Worm (Caenorhabditis elegans) whole organism, L2 larva: ENCODE data around the gene Y68A4A.10.

Source experiments
- F13H6.1 ChIP-seq: sonication (generic microtip); optimal IDR thresholded peaks from 2 replicates; lab custom pipeline; 2016; ENCODE audit warnings: missing genetic modification characterization, missing compliant biosample characterization
- R02D3.7 ChIP-seq: fragments of 150-350 bp; optimal IDR thresholded peaks from 2 replicates; lab custom pipeline; 2014; ENCODE audit warnings: missing biosample characterization, missing genetic modification characterization
- Y55F3AM.14 ChIP-seq: fragments of 200-800 bp; sonication (Bioruptor generic); optimal IDR thresholded peaks from 2 replicates; lab custom pipeline; 2018; ENCODE audit warnings: mild to moderate bottlenecking, missing genetic modification characterization, missing compliant biosample characterization
- ZK546.5 ChIP-seq: sonication (generic microtip); optimal IDR thresholded peaks from 2 replicates; lab custom pipeline; 2017; ENCODE audit warnings: missing biosample characterization, missing genetic modification characterization
- ama-1 ChIP-seq: fragments of 150-350 bp; optimal IDR thresholded peaks from 2 replicates; lab custom pipeline; 2018; ENCODE audit warnings: inconsistent platforms
- blmp-1 ChIP-seq: sonication (generic microtip); optimal IDR thresholded peaks from 2 replicates; lab custom pipeline; 2017; ENCODE audit warnings: missing genetic modification characterization, mild to moderate bottlenecking, missing compliant biosample characterization, antibody characterized with exemption, moderate library complexity; ENCODE audit not compliant: insufficient read depth
- ceh-16 ChIP-seq: fragments of 150-350 bp; optimal IDR thresholded peaks from 2 replicates; lab custom pipeline; 2014; ENCODE audit warnings: missing biosample characterization, missing genetic modification characterization
- ceh-82 ChIP-seq: fragments of 150-350 bp; optimal IDR thresholded peaks from 2 replicates; lab custom pipeline; 2014; ENCODE audit warnings: missing biosample characterization, missing genetic modification characterization
- crh-2 ChIP-seq: sonication (generic microtip); optimal IDR thresholded peaks from 2 replicates; lab custom pipeline; 2017; ENCODE audit warnings: missing biosample characterization, missing genetic modification characterization
- dmd-4 ChIP-seq: sonication (generic microtip); optimal IDR thresholded peaks from 2 replicates; lab custom pipeline; 2017; ENCODE audit warnings: missing biosample characterization, missing genetic modification characterization
- egl-27 ChIP-seq: sonication (generic microtip); optimal IDR thresholded peaks from 3 replicates; lab custom pipeline; 2017; ENCODE audit warnings: missing biosample characterization, missing genetic modification reagents, missing genetic modification characterization
- elt-1 ChIP-seq: fragments of 150-350 bp; optimal IDR thresholded peaks from 2 replicates; lab custom pipeline; 2014; ENCODE audit warnings: missing biosample characterization, missing genetic modification characterization
- elt-3 ChIP-seq: sonication (generic microtip); optimal IDR thresholded peaks from 2 replicates; lab custom pipeline; 2017; ENCODE audit warnings: missing biosample characterization, missing genetic modification characterization
- fos-1 ChIP-seq: fragments of 150-350 bp; optimal IDR thresholded peaks from 2 replicates; lab custom pipeline; 2014; ENCODE audit warnings: missing biosample characterization, missing genetic modification characterization
- lin-11 ChIP-seq: fragments of 150-350 bp; sonication (generic microtip); optimal IDR thresholded peaks from 2 replicates; lab custom pipeline; 2014; ENCODE audit warnings: missing biosample characterization, missing genetic modification characterization, inconsistent platforms, mixed read lengths
- lin-13 ChIP-seq: fragments of 150-350 bp; optimal IDR thresholded peaks from 2 replicates; lab custom pipeline; 2014; ENCODE audit warnings: missing biosample characterization, missing genetic modification reagents, missing genetic modification characterization
- lin-39 ChIP-seq: fragments of 150-350 bp; optimal IDR thresholded peaks from 2 replicates; lab custom pipeline; 2014; ENCODE audit warnings: missing biosample characterization, missing genetic modification reagents, missing genetic modification characterization
- lsy-2 ChIP-seq, 2 experiments: fragments of 150-350 bp in 1 of 2; sonication (generic microtip) in 1 of 2; optimal IDR thresholded peaks; 2 replicates each; lab custom pipeline; 2014 to 2017; ENCODE audit warnings: missing biosample characterization in 2 of 2, missing genetic modification characterization in 2 of 2
- mab-5 ChIP-seq: fragments of 150-350 bp; optimal IDR thresholded peaks from 2 replicates; lab custom pipeline; 2014; ENCODE audit warnings: missing biosample characterization, missing genetic modification characterization
- mbf-1 ChIP-seq: sonication (generic microtip); optimal IDR thresholded peaks from 2 replicates; lab custom pipeline; 2017; ENCODE audit warnings: missing biosample characterization, missing genetic modification characterization
- nhr-10 ChIP-seq: sonication (generic microtip); optimal IDR thresholded peaks from 2 replicates; lab custom pipeline; 2017; ENCODE audit warnings: missing biosample characterization, missing genetic modification characterization
- nhr-11 ChIP-seq: fragments of 150-350 bp; optimal IDR thresholded peaks from 2 replicates; lab custom pipeline; 2014; ENCODE audit warnings: missing biosample characterization, missing genetic modification characterization
- nhr-129 ChIP-seq: fragments of 150-350 bp; optimal IDR thresholded peaks from 2 replicates; lab custom pipeline; 2014; ENCODE audit warnings: missing biosample characterization, missing genetic modification characterization
- nhr-21 ChIP-seq: fragments of 150-350 bp; optimal IDR thresholded peaks from 2 replicates; lab custom pipeline; 2014; ENCODE audit warnings: missing biosample characterization, missing genetic modification characterization
- nhr-23 ChIP-seq: fragments of 150-350 bp; optimal IDR thresholded peaks from 2 replicates; lab custom pipeline; 2014; ENCODE audit warnings: missing biosample characterization, missing genetic modification reagents, missing genetic modification characterization
- nhr-25 ChIP-seq: fragments of 150-350 bp; sonication (generic microtip); optimal IDR thresholded peaks from 3 replicates; lab custom pipeline; 2014; ENCODE audit warnings: missing biosample characterization, missing genetic modification characterization
- peb-1 ChIP-seq: fragments of 150-350 bp; optimal IDR thresholded peaks from 2 replicates; lab custom pipeline; 2014; ENCODE audit warnings: missing biosample characterization, missing genetic modification characterization
- sem-4 ChIP-seq: fragments of 150-350 bp; optimal IDR thresholded peaks from 2 replicates; lab custom pipeline; 2014; ENCODE audit warnings: missing biosample characterization, missing genetic modification reagents, missing genetic modification characterization
- snpc-4 ChIP-seq: fragments of 150-350 bp; optimal IDR thresholded peaks from 2 replicates; lab custom pipeline; 2014; ENCODE audit warnings: missing biosample characterization, missing genetic modification characterization
- unc-55 ChIP-seq: fragments of 150-350 bp; sonication (generic microtip); optimal IDR thresholded peaks from 3 replicates; lab custom pipeline; 2014; ENCODE audit warnings: missing biosample characterization, missing genetic modification reagents, missing genetic modification characterization
- unc-62 ChIP-seq: fragments of 150-350 bp; optimal IDR thresholded peaks from 2 replicates; lab custom pipeline; 2014; ENCODE audit warnings: missing biosample characterization, missing genetic modification reagents, missing genetic modification characterization
- ztf-1 ChIP-seq: fragments of 200-800 bp; sonication (Bioruptor generic); conservative IDR thresholded peaks from 2 replicates; pipeline ENCODE4 v1.3.6; 2022; ENCODE audit warnings: missing genetic modification characterization, missing compliant biosample characterization
- ztf-11 ChIP-seq: sonication (generic microtip); optimal IDR thresholded peaks from 2 replicates; lab custom pipeline; 2017; ENCODE audit warnings: missing biosample characterization, missing genetic modification characterization
- ztf-4 ChIP-seq: fragments of 150-350 bp; optimal IDR thresholded peaks from 2 replicates; lab custom pipeline; 2014; ENCODE audit warnings: missing biosample characterization, missing genetic modification characterization

Gene Y68A4A.10

ce11 chrV:17212743-17213142 is 10.8 kb downstream of the Y68A4A.10 start, which contains the start of gene srh-113:
srh-113 (plus strand) TSS chrV:17213043.
- TF ChIP-seq nhr-23 (tag; lab: Kevin White, UChicago) (no peak), blmp-1 (tag; lab: Kevin White, UChicago) (no peak)
- TF ChIP-seq, all 48 proteins: peak for 0

DNA sequence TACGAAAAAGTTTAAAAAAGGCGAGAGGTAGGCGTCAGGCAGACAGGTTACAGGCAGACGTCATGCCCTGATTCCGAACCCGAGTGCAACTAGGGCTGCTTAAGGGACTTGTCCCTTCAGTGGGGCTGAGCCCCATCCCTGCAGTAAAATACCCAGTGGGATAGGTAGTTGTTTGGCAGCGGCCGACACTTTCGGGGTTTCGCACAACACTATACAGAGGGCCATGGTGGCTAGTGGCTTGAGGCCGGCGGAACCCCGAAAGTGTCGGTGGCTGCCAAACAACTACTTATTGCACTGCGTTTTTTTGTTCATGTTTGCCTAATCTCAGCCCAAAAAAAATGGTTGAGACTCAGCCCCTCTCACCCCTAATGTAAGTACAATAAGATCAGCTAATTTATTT is 13.7 kb downstream of the Y68A4A.10 start:
- no peak for TF ChIP-seq Y55F3AM.14 (GFP tag; lab: Kevin White, UChicago)
- TF ChIP-seq nhr-10 (tag; lab: Kevin White, UChicago), result no peak
- TF ChIP-seq mbf-1 (tag; lab: Kevin White, UChicago), result no peak
- TF ChIP-seq fos-1 (tag; lab: Kevin White, UChicago), result no peak
- no peak for TF ChIP-seq sem-4 (tag; lab: Kevin White, UChicago)
- no peak for TF ChIP-seq unc-62 (GFP tag; lab: Kevin White, UChicago)
- TF ChIP-seq nhr-25, result no peak

ce11 chrV:17217690-17218089 is 15.7 kb downstream of the Y68A4A.10 start, which contains the start of gene srbc-62:
srbc-62 (plus strand) TSS chrV:17217990.
- TF ChIP-seq blmp-1 (tag; lab: Kevin White, UChicago), result no peak
- TF ChIP-seq ceh-16 (tag; lab: Kevin White, UChicago), result no peak
- TF ChIP-seq nhr-11 (tag; lab: Kevin White, UChicago), result no peak
- TF ChIP-seq Y55F3AM.14 (GFP tag; lab: Kevin White, UChicago), result no peak
- no peak for TF ChIP-seq unc-55 (GFP tag; lab: Kevin White, UChicago)
- TF ChIP-seq crh-2, result no peak
- no peak for TF ChIP-seq F13H6.1 (tag; lab: Kevin White, UChicago)
- TF ChIP-seq ceh-82 (tag; lab: Kevin White, UChicago), result no peak
- no peak for TF ChIP-seq snpc-4 (tag; lab: Kevin White, UChicago)
- TF ChIP-seq lin-13, result no peak
- TF ChIP-seq R02D3.7, result no peak
- no peak for TF ChIP-seq elt-1
- TF ChIP-seq egl-27 (tag; lab: Kevin White, UChicago), result no peak
- no peak for TF ChIP-seq nhr-21 (tag; lab: Kevin White, UChicago)
- TF ChIP-seq, all 48 proteins: peak for 0

ce11 chrV:17220345-17220744 is 18.4 kb downstream of the Y68A4A.10 start, which contains the start of gene srh-109:
srh-109 (minus strand) TSS chrV:17220445.
- TF ChIP-seq ztf-4 (tag; lab: Kevin White, UChicago) (no peak), sem-4 (tag; lab: Kevin White, UChicago) (no peak), lin-11 (tag; lab: Kevin White, UChicago) (no peak), nhr-21 (tag; lab: Kevin White, UChicago) (no peak), peb-1 (tag; lab: Kevin White, UChicago) (no peak), ama-1 (lab: Kevin White, UChicago) (no peak), dmd-4 (no peak), ztf-11 (tag; lab: Kevin White, UChicago) (no peak), elt-1 (no peak), ZK546.5 (no peak)

ce11 chrV:17223305-17223704 is 21.4 kb downstream of the Y68A4A.10 start, which contains the start of gene srh-252:
srh-252 (minus strand) TSS chrV:17223405.
- TF ChIP-seq ZK546.5 (no peak), nhr-11 (tag; lab: Kevin White, UChicago) (no peak), ztf-1 (GFP tag; lab: Robert Waterston, UW) (no peak), Y55F3AM.14 (GFP tag; lab: Kevin White, UChicago) (no peak), mab-5 (tag; lab: Kevin White, UChicago) (no peak), snpc-4 (tag; lab: Kevin White, UChicago) (no peak), unc-55 (GFP tag; lab: Kevin White, UChicago) (no peak), lin-39 (no peak), elt-3 (tag; lab: Kevin White, UChicago) (no peak), mbf-1 (tag; lab: Kevin White, UChicago) (no peak), nhr-129 (tag; lab: Kevin White, UChicago) (no peak), lsy-2 (tag; optimal IDR thresholded peaks at IDR 0.05; lab: Kevin White, UChicago) (no peak), egl-27 (tag; lab: Kevin White, UChicago) (no peak)
